Fruit fly (Drosophila melanogaster) whole organism, prepupa: Measurements from ENCODE around the gene CG16727.
A peak's percentile ranks its signal among the peaks of the same experiment; 100 is the strongest.

Experiments used
- Blimp-1 ChIP-seq: fragments of 200-800 bp; sonication (Bioruptor generic); optimal IDR thresholded peaks from 3 replicates; lab custom pipeline; 2017; ENCODE audit warnings: missing biosample characterization, missing genetic modification characterization, mild to moderate bottlenecking, moderate library complexity, missing genetic modification reagents
- CG10631 ChIP-seq: fragments of 200-800 bp; sonication (Bioruptor generic); optimal IDR thresholded peaks from 2 replicates; lab custom pipeline; 2016; ENCODE audit warnings: missing biosample characterization, missing genetic modification characterization
- CG10669 ChIP-seq: fragments of 200-800 bp; sonication (Bioruptor generic); optimal IDR thresholded peaks from 3 replicates; lab custom pipeline; 2018; ENCODE audit warnings: missing biosample characterization, mild to moderate bottlenecking, missing genetic modification characterization, moderate library complexity
- CG11294 ChIP-seq: fragments of 200-800 bp; sonication (Bioruptor generic); IDR thresholded peaks from 2 replicates; pipeline ENCODE4 v1.3.6; 2022; ENCODE audit warnings: missing biosample characterization, missing genetic modification characterization
- CG11902 ChIP-seq: fragments of 200-800 bp; sonication (Bioruptor generic); optimal IDR thresholded peaks from 3 replicates; lab custom pipeline; 2016; ENCODE audit warnings: missing biosample characterization, missing genetic modification characterization
- CG16779 ChIP-seq: fragments of 200-800 bp; sonication (Bioruptor generic); optimal IDR thresholded peaks from 3 replicates; lab custom pipeline; 2017; ENCODE audit warnings: missing biosample characterization, mild to moderate bottlenecking, missing genetic modification characterization
- CG31627 ChIP-seq: fragments of 200-800 bp; sonication (Bioruptor generic); optimal IDR thresholded peaks from 3 replicates; lab custom pipeline; 2016; ENCODE audit warnings: missing biosample characterization, missing genetic modification characterization
- CG32006 ChIP-seq: fragments of 200-800 bp; sonication (Bioruptor generic); optimal IDR thresholded peaks from 3 replicates; lab custom pipeline; 2017; ENCODE audit warnings: missing biosample characterization, mild to moderate bottlenecking, missing genetic modification characterization
- CG6792 ChIP-seq: fragments of 200-800 bp; sonication (Bioruptor generic); optimal IDR thresholded peaks from 3 replicates; lab custom pipeline; 2016; ENCODE audit warnings: missing biosample characterization, missing genetic modification characterization
- CG6808 ChIP-seq: fragments of 200-800 bp; sonication (Bioruptor generic); optimal IDR thresholded peaks from 3 replicates; lab custom pipeline; 2017; ENCODE audit warnings: missing biosample characterization, missing genetic modification characterization, mild to moderate bottlenecking, moderate library complexity, missing genetic modification reagents
- CG8119 ChIP-seq: fragments of 200-800 bp; sonication (Bioruptor generic); IDR thresholded peaks from 3 replicates; pipeline ENCODE4 v1.3.6; 2022; ENCODE audit warnings: missing biosample characterization, missing genetic modification characterization
- Eip75B ChIP-seq: fragments of 200-800 bp; sonication (Bioruptor generic); optimal IDR thresholded peaks from 3 replicates; lab custom pipeline; 2016; ENCODE audit warnings: missing biosample characterization, missing genetic modification characterization
- Eip78C ChIP-seq: fragments of 200-800 bp; sonication (Bioruptor generic); peaks from one replicate; lab custom pipeline; 2016; ENCODE audit warnings: missing biosample characterization, missing genetic modification characterization
- Ets21C ChIP-seq: fragments of 200-800 bp; sonication (Bioruptor generic); optimal IDR thresholded peaks from 3 replicates; lab custom pipeline; 2016; ENCODE audit warnings: missing biosample characterization, missing genetic modification characterization
- Hr39 ChIP-seq: fragments of 200-800 bp; sonication (Bioruptor generic); optimal IDR thresholded peaks from 2 replicates; lab custom pipeline; 2016; ENCODE audit warnings: missing biosample characterization, missing genetic modification characterization
- Met ChIP-seq: fragments of 200-800 bp; sonication (Bioruptor generic); optimal IDR thresholded peaks from 3 replicates; lab custom pipeline; 2016; ENCODE audit warnings: missing biosample characterization, missing genetic modification characterization
- Smox ChIP-seq: fragments of 200-800 bp; sonication (Bioruptor generic); optimal IDR thresholded peaks from 3 replicates; lab custom pipeline; 2016; ENCODE audit warnings: missing biosample characterization, missing genetic modification characterization
- Sox102F ChIP-seq: fragments of 200-800 bp; sonication (Bioruptor generic); optimal IDR thresholded peaks from 2 replicates; lab custom pipeline; 2016; ENCODE audit warnings: missing biosample characterization, mild to moderate bottlenecking, missing genetic modification characterization
- Sox14 ChIP-seq: fragments of 200-800 bp; sonication (Bioruptor generic); optimal IDR thresholded peaks from 3 replicates; lab custom pipeline; 2016; ENCODE audit warnings: missing biosample characterization, missing genetic modification characterization
- Sox15 ChIP-seq: fragments of 200-800 bp; sonication (Bioruptor generic); optimal IDR thresholded peaks from 3 replicates; lab custom pipeline; 2016; ENCODE audit warnings: missing biosample characterization, missing genetic modification characterization
- acj6 ChIP-seq: fragments of 200-800 bp; sonication (Bioruptor generic); optimal IDR thresholded peaks from 3 replicates; lab custom pipeline; 2016; ENCODE audit warnings: missing biosample characterization, missing genetic modification characterization
- dac ChIP-seq: fragments of 200-800 bp; sonication (Bioruptor generic); optimal IDR thresholded peaks from 2 replicates; lab custom pipeline; 2017; ENCODE audit warnings: missing biosample characterization, mild to moderate bottlenecking, missing genetic modification characterization
- dsx ChIP-seq: fragments of 200-800 bp; optimal IDR thresholded peaks from 3 replicates; lab custom pipeline; 2019; ENCODE audit warnings: missing biosample characterization, mild to moderate bottlenecking, missing genetic modification characterization, moderate library complexity; ENCODE audit not compliant: poor library complexity, severe bottlenecking
- eg ChIP-seq: fragments of 200-800 bp; sonication (Bioruptor generic); IDR thresholded peaks from 3 replicates; pipeline ENCODE4 v1.3.6; 2022; ENCODE audit warnings: missing biosample characterization, missing genetic modification characterization
- esn ChIP-seq: fragments of 200-800 bp; sonication (Bioruptor generic); optimal IDR thresholded peaks from 2 replicates; lab custom pipeline; 2016; ENCODE audit warnings: missing biosample characterization, mild to moderate bottlenecking, missing genetic modification characterization, moderate library complexity
- fd85E ChIP-seq: fragments of 200-800 bp; sonication (Bioruptor generic); optimal IDR thresholded peaks from 3 replicates; lab custom pipeline; 2016; ENCODE audit warnings: missing biosample characterization, missing genetic modification characterization
- fkh ChIP-seq: fragments of 200-800 bp; sonication (Bioruptor generic); optimal IDR thresholded peaks from 3 replicates; lab custom pipeline; 2017; ENCODE audit warnings: missing biosample characterization, mild to moderate bottlenecking, missing genetic modification characterization, moderate library complexity
- net ChIP-seq: fragments of 200-800 bp; sonication (Bioruptor generic); optimal IDR thresholded peaks from 3 replicates; lab custom pipeline; 2016; ENCODE audit warnings: missing biosample characterization, missing genetic modification characterization
- salr ChIP-seq, 2 experiments: fragments of 200-800 bp; sonication (Bioruptor generic); optimal IDR thresholded peaks; 3 replicates each; lab custom pipeline; 2016 to 2018; ENCODE audit warnings: missing biosample characterization in 2 of 2, missing genetic modification characterization in 2 of 2, mild to moderate bottlenecking in 1 of 2
- spab ChIP-seq: fragments of 200-800 bp; sonication (Bioruptor generic); optimal IDR thresholded peaks from 2 replicates; lab custom pipeline; 2017; ENCODE audit warnings: missing biosample characterization, mild to moderate bottlenecking, missing genetic modification characterization, missing genetic modification reagents
- ss ChIP-seq, 2 experiments: fragments of 200-800 bp; sonication (Bioruptor generic); optimal IDR thresholded peaks; 2 replicates in 1 of 2; 3 replicates in 1 of 2; lab custom pipeline; 2017 to 2018; ENCODE audit warnings: mild to moderate bottlenecking in 2 of 2, missing biosample characterization in 2 of 2, missing genetic modification characterization in 2 of 2, moderate library complexity in 1 of 2
- svp ChIP-seq: fragments of 200-800 bp; sonication (Bioruptor generic); peaks from one replicate; lab custom pipeline; 2016; ENCODE audit warnings: missing biosample characterization, missing genetic modification characterization
- vri ChIP-seq: fragments of 200-800 bp; sonication (Bioruptor generic); optimal IDR thresholded peaks from 3 replicates; lab custom pipeline; 2016; ENCODE audit warnings: missing biosample characterization, mild to moderate bottlenecking, missing genetic modification characterization

The CG16727 gene

dm6 chr3R:19612908-19613431 is at the start of gene CG16727:
CG16727 (plus strand) TSS chr3R:19613381.
- TF ChIP-seq dac (GFP tag; lab: Kevin White, UChicago): no peak
- TF ChIP-seq Sox15 (GFP tag; lab: Kevin White, UChicago): no peak
- no peak for TF ChIP-seq CG32006 (GFP tag; lab: Kevin White, UChicago)
- no peak for TF ChIP-seq salr (GFP tag; optimal IDR thresholded peaks at IDR 0.05; lab: Kevin White, UChicago)
- TF ChIP-seq fkh: peak; percentile 77
- TF ChIP-seq acj6 (GFP tag; lab: Kevin White, UChicago): no peak

DNA sequence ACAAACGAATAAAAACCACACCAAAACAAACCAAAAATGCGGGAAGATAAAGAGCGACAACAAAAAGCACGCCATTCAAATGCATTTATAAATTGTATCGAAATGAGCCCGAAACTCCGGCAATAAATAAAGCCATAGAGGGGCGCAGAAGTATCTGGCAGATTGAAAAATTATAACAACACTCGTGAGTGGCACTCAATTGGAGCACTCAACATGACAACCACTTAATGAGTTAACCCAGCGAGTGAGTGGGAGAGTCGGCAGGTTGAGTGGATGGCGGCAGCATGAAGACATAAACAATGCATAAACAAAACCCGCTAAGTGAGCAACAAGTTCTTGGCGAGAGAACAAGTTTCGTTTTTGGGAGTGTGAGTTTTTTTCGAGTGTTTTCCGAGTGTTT is 44.4 kb upstream of the CG16727 start:
- TF ChIP-seq Sox14 (GFP tag; lab: Kevin White, UChicago): no peak
- peak; percentile 13 for TF ChIP-seq dsx
- TF ChIP-seq CG31627 (GFP tag; lab: Kevin White, UChicago): no peak
- TF ChIP-seq Blimp-1: peak; percentile 7
- peak; percentile 21 for TF ChIP-seq vri
- no peak for TF ChIP-seq CG11902 (GFP tag; lab: Kevin White, UChicago)
- no peak for TF ChIP-seq Sox102F
- no peak for TF ChIP-seq CG6808 (GFP tag; lab: Kevin White, UChicago)

dm6 chr3R:19569139-19569538 is 44.0 kb upstream of the CG16727 start:
- TF ChIP-seq net (GFP tag; lab: Kevin White, UChicago): peak; percentile 19
- TF ChIP-seq ss (GFP tag; optimal IDR thresholded peaks at IDR 0.05; lab: Kevin White, UChicago): peak in 1 of 2 experiments; percentile 24
- no peak for TF ChIP-seq CG8119 (GFP tag; lab: Robert Waterston, UW)
- peak in 1 of 2 experiments; percentile 3 for TF ChIP-seq salr (GFP tag; optimal IDR thresholded peaks at IDR 0.05; lab: Kevin White, UChicago)
- TF ChIP-seq vri: no peak
- TF ChIP-seq svp (GFP tag; lab: Kevin White, UChicago): peak; percentile 59
- TF ChIP-seq eg (GFP tag; lab: Robert Waterston, UW): peak; percentile 49; the same call in 1 of the 3 replicates
- TF ChIP-seq CG6792: no peak
- no peak for TF ChIP-seq Hr39 (GFP tag; lab: Kevin White, UChicago)
- TF ChIP-seq Eip78C (GFP tag; lab: Kevin White, UChicago): peak; percentile 64

DNA sequence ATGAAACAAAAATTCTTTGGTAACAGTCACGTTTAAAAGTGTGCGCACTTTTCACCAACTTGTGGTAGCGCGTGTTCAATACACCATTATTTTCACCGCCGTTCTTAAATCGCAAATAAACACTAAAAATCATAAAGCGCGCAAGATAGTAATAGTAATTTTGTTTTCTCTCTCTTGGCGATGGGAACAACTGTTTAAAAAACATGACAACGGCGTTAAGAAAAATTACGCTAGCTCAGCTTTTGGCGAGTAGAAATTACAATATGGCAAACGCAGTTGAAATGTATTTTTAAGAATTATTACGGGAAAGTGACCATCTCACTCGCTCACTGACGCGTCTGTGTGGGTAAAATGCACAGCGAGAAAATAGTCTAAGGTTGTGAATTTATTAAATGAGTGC is 43.5 kb upstream of the CG16727 start:
- TF ChIP-seq CG16779: no peak
- no peak for TF ChIP-seq CG10631 (GFP tag; lab: Kevin White, UChicago)
- TF ChIP-seq Sox15 (GFP tag; lab: Kevin White, UChicago): no peak
- no peak for TF ChIP-seq CG10669 (GFP tag; lab: Kevin White, UChicago)
- TF ChIP-seq Smox: peak; percentile 3
- TF ChIP-seq Hr39 (GFP tag; lab: Kevin White, UChicago): no peak

dm6 chr3R:19571195-19571594 is 42.0 kb upstream of the CG16727 start:
- TF ChIP-seq Eip78C (GFP tag; lab: Kevin White, UChicago): no peak
- peak; percentile 47 for TF ChIP-seq fkh
- TF ChIP-seq svp (GFP tag; lab: Kevin White, UChicago): peak; percentile 99
- TF ChIP-seq Ets21C (GFP tag; lab: Kevin White, UChicago): no peak
- no peak for TF ChIP-seq Sox15 (GFP tag; lab: Kevin White, UChicago)
- peak; percentile 20 for TF ChIP-seq vri
- no peak for TF ChIP-seq Blimp-1

- peak; percentile 63 for TF ChIP-seq Eip78C (GFP tag; lab: Kevin White, UChicago)
- TF ChIP-seq ss (GFP tag; optimal IDR thresholded peaks at IDR 0.05; lab: Kevin White, UChicago): peak in 1 of 2 experiments; percentile 24
- TF ChIP-seq esn (GFP tag; lab: Kevin White, UChicago): peak; percentile 23
- TF ChIP-seq svp (GFP tag; lab: Kevin White, UChicago): peak; percentile 33
- no peak for TF ChIP-seq fd85E
- no peak for TF ChIP-seq Eip75B (GFP tag; lab: Kevin White, UChicago)
- no peak for TF ChIP-seq CG11294
- TF ChIP-seq spab (GFP tag; lab: Kevin White, UChicago): no peak
- no peak for TF ChIP-seq Hr39 (GFP tag; lab: Kevin White, UChicago)
- peak; percentile 4 for TF ChIP-seq Met (GFP tag; lab: Kevin White, UChicago)
These were observed 41.2 kb upstream of the CG16727 start for dm6 chr3R:19571938-19572337.
